Worm (Caenorhabditis elegans) whole organism, mixed stage, embryonic: ENCODE data around the gene nsph-3.2.

Source experiments
- lsy-2 ChIP-seq: fragments of 150-350 bp; optimal IDR thresholded peaks from 2 replicates; lab custom pipeline; 2014; ENCODE audit warnings: missing biosample characterization, missing genetic modification characterization
- nhr-237 ChIP-seq: fragments of 150-350 bp; optimal IDR thresholded peaks from 2 replicates; lab custom pipeline; 2014; ENCODE audit warnings: missing biosample characterization, missing genetic modification characterization
- nhr-76 ChIP-seq: sonication (generic microtip); optimal IDR thresholded peaks from 2 replicates; lab custom pipeline; 2017; ENCODE audit warnings: missing biosample characterization, missing genetic modification characterization
- snpc-4 ChIP-seq: fragments of 150-350 bp; optimal IDR thresholded peaks from 2 replicates; lab custom pipeline; 2014; ENCODE audit warnings: missing biosample characterization, missing genetic modification characterization
- sptf-1 ChIP-seq: sonication (generic microtip); optimal IDR thresholded peaks from 2 replicates; lab custom pipeline; 2017; ENCODE audit warnings: mild to moderate bottlenecking, missing genetic modification characterization, moderate library complexity, missing compliant biosample characterization

ce11 chrIV:10072527-10072926 is 40.1 kb upstream of the nsph-3.2 start, which contains the start of gene W01B6.3:
- no peak for TF ChIP-seq sptf-1 (tag; lab: Kevin White, UChicago)
- no peak for TF ChIP-seq nhr-237 (tag; lab: Kevin White, UChicago)
- no peak for TF ChIP-seq nhr-76
- TF ChIP-seq lsy-2 (tag; lab: Kevin White, UChicago): no peak
- TF ChIP-seq snpc-4 (tag; lab: Kevin White, UChicago): no peak
